Worm (Caenorhabditis elegans) whole organism, L4 larva: ENCODE data around the gene tsp-2.

Experiments
- F26F4.8 ChIP-seq: fragments of 200-800 bp; sonication (Bioruptor generic); conservative IDR thresholded peaks from 2 replicates; pipeline ENCODE4 v1.3.6; 2022; ENCODE audit warnings: missing genetic modification characterization, missing compliant biosample characterization
- T26A8.4 ChIP-seq: fragments of 200-800 bp; sonication (Bioruptor generic); IDR thresholded peaks from 2 replicates; pipeline ENCODE4 v1.3.6; 2022; ENCODE audit warnings: missing genetic modification characterization, missing compliant biosample characterization
- Y48G9A.11 ChIP-seq: fragments of 200-800 bp; sonication (Bioruptor generic); IDR thresholded peaks from 2 replicates; pipeline ENCODE4 v1.3.6; 2022; ENCODE audit warnings: missing genetic modification reagents, missing genetic modification characterization, missing compliant biosample characterization
- ZK337.2 ChIP-seq: fragments of 200-800 bp; sonication (Bioruptor generic); IDR thresholded peaks from 2 replicates; pipeline ENCODE4 v1.3.6; 2022; ENCODE audit warnings: missing genetic modification reagents, missing genetic modification characterization, missing compliant biosample characterization
- aha-1 ChIP-seq: fragments of 150-350 bp; peaks from one replicate; lab custom pipeline; 2014; ENCODE audit warnings: missing biosample characterization, missing genetic modification characterization
- ceh-32 ChIP-seq: sonication (generic microtip); optimal IDR thresholded peaks from 2 replicates; lab custom pipeline; 2016; ENCODE audit warnings: mild to moderate bottlenecking, missing genetic modification characterization, missing compliant biosample characterization; ENCODE audit not compliant: poor library complexity
- ceh-62 ChIP-seq: sonication (generic microtip); optimal IDR thresholded peaks from 2 replicates; lab custom pipeline; 2017; ENCODE audit warnings: missing biosample characterization, missing genetic modification characterization
- cey-2 ChIP-seq: sonication (generic microtip); optimal IDR thresholded peaks from 3 replicates; lab custom pipeline; 2017; ENCODE audit warnings: missing genetic modification characterization, mild to moderate bottlenecking, missing compliant biosample characterization, antibody characterized with exemption, borderline replicate concordance; ENCODE audit not compliant: insufficient read depth
- ctbp-1 ChIP-seq: fragments of 200-800 bp; sonication (Bioruptor generic); IDR thresholded peaks from 2 replicates; pipeline ENCODE4 v1.3.6; 2022; ENCODE audit warnings: missing genetic modification reagents, missing genetic modification characterization, missing compliant biosample characterization
- daf-12 ChIP-seq: fragments of 150-350 bp; optimal IDR thresholded peaks from 2 replicates; lab custom pipeline; 2014; ENCODE audit warnings: missing biosample characterization, missing genetic modification reagents, missing genetic modification characterization
- egl-27 ChIP-seq: sonication (generic microtip); optimal IDR thresholded peaks from 3 replicates; lab custom pipeline; 2017; ENCODE audit warnings: missing biosample characterization, missing genetic modification reagents, missing genetic modification characterization
- egl-43 ChIP-seq: fragments of 200-800 bp; sonication (Bioruptor generic); IDR thresholded peaks from 2 replicates; pipeline ENCODE4 v1.3.6; 2022; ENCODE audit warnings: missing genetic modification reagents, missing genetic modification characterization, missing compliant biosample characterization
- fos-1 ChIP-seq: fragments of 150-350 bp; optimal IDR thresholded peaks from 2 replicates; lab custom pipeline; 2014; ENCODE audit warnings: missing biosample characterization, missing genetic modification characterization
- hif-1 ChIP-seq, 2 experiments: sonication (generic microtip); optimal IDR thresholded peaks; 2 replicates each; lab custom pipeline; 2016 to 2017; ENCODE audit warnings: missing compliant biosample characterization in 2 of 2, missing genetic modification characterization in 2 of 2, missing genetic modification reagents in 2 of 2, missing genotype in 2 of 2, mild to moderate bottlenecking in 1 of 2
- hlh-11 ChIP-seq: fragments of 200-800 bp; sonication (Bioruptor generic); optimal IDR thresholded peaks from 2 replicates; lab custom pipeline; 2018; ENCODE audit warnings: mild to moderate bottlenecking, missing genetic modification characterization, missing compliant biosample characterization
- hlh-30 ChIP-seq: sonication (generic microtip); optimal IDR thresholded peaks from 2 replicates; lab custom pipeline; 2017; ENCODE audit warnings: antibody characterized with exemption, mild to moderate bottlenecking, missing genetic modification characterization, missing compliant biosample characterization; ENCODE audit not compliant: insufficient read depth
- lim-7 ChIP-seq: fragments of 200-800 bp; sonication (Bioruptor generic); IDR thresholded peaks from 2 replicates; pipeline ENCODE4 v1.3.6; 2022; ENCODE audit warnings: missing genetic modification characterization, missing compliant biosample characterization
- lin-1 ChIP-seq: fragments of 200-800 bp; sonication (Bioruptor generic); IDR thresholded peaks from 2 replicates; pipeline ENCODE4 v1.3.6; 2022; ENCODE audit warnings: missing genetic modification reagents, missing genetic modification characterization, missing compliant biosample characterization
- madf-5 ChIP-seq, 2 experiments: fragments of 200-800 bp; sonication (Bioruptor generic); IDR thresholded peaks; 2 replicates each; pipeline ENCODE4 v1.3.6; 2022; ENCODE audit warnings: missing compliant biosample characterization in 2 of 2, missing genetic modification characterization in 2 of 2
- madf-9 ChIP-seq: fragments of 200-800 bp; sonication (Bioruptor generic); conservative IDR thresholded peaks from 2 replicates; pipeline ENCODE4 v1.3.6; 2022; ENCODE audit warnings: missing genetic modification reagents, missing genetic modification characterization, missing compliant biosample characterization
- mdl-1 ChIP-seq, 2 experiments: fragments of 150-350 bp in 1 of 2; sonication (generic microtip) in 1 of 2; optimal IDR thresholded peaks; 2 replicates each; lab custom pipeline; 2014 to 2017; ENCODE audit warnings: missing biosample characterization in 2 of 2, missing genetic modification characterization in 2 of 2
- mes-2 ChIP-seq: sonication (generic microtip); optimal IDR thresholded peaks from 2 replicates; lab custom pipeline; 2016; ENCODE audit warnings: missing genotype, mild to moderate bottlenecking, missing genetic modification characterization, missing compliant biosample characterization; ENCODE audit not compliant: poor library complexity, severe bottlenecking
- mxl-2 ChIP-seq: fragments of 200-800 bp; sonication (Bioruptor generic); conservative IDR thresholded peaks from 2 replicates; pipeline ENCODE4 v1.3.6; 2022; ENCODE audit warnings: missing genetic modification reagents, missing genetic modification characterization, missing compliant biosample characterization
- mxl-3 ChIP-seq: fragments of 200-800 bp; sonication (Bioruptor generic); optimal IDR thresholded peaks from 2 replicates; lab custom pipeline; 2018; ENCODE audit warnings: mild to moderate bottlenecking, missing genetic modification characterization, missing compliant biosample characterization
- nhr-10 ChIP-seq: fragments of 150-350 bp; optimal IDR thresholded peaks from 2 replicates; lab custom pipeline; 2014; ENCODE audit warnings: missing biosample characterization, missing genetic modification characterization
- nhr-11 ChIP-seq: fragments of 150-350 bp; optimal IDR thresholded peaks from 2 replicates; lab custom pipeline; 2014; ENCODE audit warnings: missing biosample characterization, missing genetic modification characterization
- pha-4 ChIP-seq, 2 experiments: fragments of 150-350 bp in 1 of 2; fragments of 200-800 bp in 1 of 2; sonication (Bioruptor generic) in 1 of 2; IDR thresholded peaks in 1 of 2; optimal IDR thresholded peaks in 1 of 2; 2 replicates each; pipeline versions ENCODE4 v1.3.6 to Lab custom; 2014 to 2022; ENCODE audit warnings: missing genetic modification characterization in 2 of 2, missing genetic modification reagents in 2 of 2, missing biosample characterization in 1 of 2, missing compliant biosample characterization in 1 of 2
- skn-1 ChIP-seq: fragments of 150-350 bp; optimal IDR thresholded peaks from 2 replicates; lab custom pipeline; 2014; ENCODE audit warnings: missing biosample characterization, missing genetic modification characterization
- snpc-4 ChIP-seq: fragments of 150-350 bp; optimal IDR thresholded peaks from 2 replicates; lab custom pipeline; 2014; ENCODE audit warnings: missing biosample characterization, missing genetic modification characterization
- spr-1 ChIP-seq: sonication (generic microtip); optimal IDR thresholded peaks from 2 replicates; lab custom pipeline; 2016; ENCODE audit warnings: mild to moderate bottlenecking, missing genetic modification characterization, missing compliant biosample characterization
- tag-97 ChIP-seq: fragments of 200-800 bp; sonication (Bioruptor generic); IDR thresholded peaks from 2 replicates; pipeline ENCODE4 v1.3.6; 2022; ENCODE audit warnings: missing genetic modification characterization, missing compliant biosample characterization
- tra-1 ChIP-seq: fragments of 200-800 bp; sonication (Bioruptor generic); IDR thresholded peaks from 2 replicates; pipeline ENCODE4 v1.3.6; 2022; ENCODE audit warnings: missing genetic modification reagents, missing genetic modification characterization, missing compliant biosample characterization
- unc-130 ChIP-seq: sonication (generic microtip); optimal IDR thresholded peaks from 2 replicates; lab custom pipeline; 2016; ENCODE audit warnings: missing genetic modification reagents, missing genetic modification characterization, missing compliant biosample characterization
- unc-62 ChIP-seq, 3 experiments: fragments of 150-350 bp in 1 of 3; sonication (generic microtip); optimal IDR thresholded peaks in 2 of 3; peaks in 1 of 3; 1 replicate in 1 of 3; 2 replicates in 2 of 3; lab custom pipeline; 2014 to 2017; ENCODE audit warnings: missing biosample characterization in 3 of 3, missing genetic modification characterization in 3 of 3, missing genetic modification reagents in 3 of 3, missing genotype in 1 of 3
- zag-1 ChIP-seq: fragments of 150-350 bp; optimal IDR thresholded peaks from 2 replicates; lab custom pipeline; 2014; ENCODE audit warnings: missing biosample characterization, missing genetic modification characterization
- zfp-3 ChIP-seq: fragments of 200-800 bp; sonication (Bioruptor generic); conservative IDR thresholded peaks from 2 replicates; pipeline ENCODE4 v1.3.6; 2022; ENCODE audit warnings: missing genetic modification reagents, missing genetic modification characterization, missing compliant biosample characterization
- zip-11 ChIP-seq: fragments of 200-800 bp; sonication (Bioruptor generic); IDR thresholded peaks from 2 replicates; pipeline ENCODE4 v1.3.6; 2022; ENCODE audit warnings: missing genetic modification characterization, missing compliant biosample characterization
- zip-2 ChIP-seq: fragments of 150-350 bp; optimal IDR thresholded peaks from 2 replicates; lab custom pipeline; 2014; ENCODE audit warnings: missing biosample characterization, missing genetic modification characterization

The tsp-2 gene

ce11 chrIII:8201117-8201516 lies 36.6 kb downstream of the tsp-2 start, which contains the start of gene unc-36:
Gene unc-36 (minus strand): TSS chrIII:8201217.
- TF ChIP-seq zip-2 (tag; lab: Kevin White, UChicago) (no peak), zfp-3 (GFP tag; lab: Robert Waterston, UW) (no peak), mes-2 (tag; lab: Kevin White, UChicago) (no peak), lin-1 (GFP tag; lab: Robert Waterston, UW) (no peak), unc-130 (no peak), egl-27 (tag; lab: Kevin White, UChicago) (no peak), cey-2 (tag; lab: Kevin White, UChicago) (no peak), madf-9 (GFP tag; lab: Robert Waterston, UW) (no peak), ZK337.2 (no peak), mxl-3 (GFP tag; lab: Kevin White, UChicago) (no peak), lim-7 (GFP tag; lab: Robert Waterston, UW) (no peak), hlh-30 (no peak), tag-97 (GFP tag; lab: Robert Waterston, UW) (no peak), snpc-4 (tag; lab: Kevin White, UChicago) (no peak)

- TF ChIP-seq Y48G9A.11 (GFP tag; lab: Robert Waterston, UW): no peak
- TF ChIP-seq F26F4.8 (GFP tag; lab: Robert Waterston, UW): no peak
- peak; percentile 49 for TF ChIP-seq aha-1
- no peak for TF ChIP-seq hif-1 (tag; optimal IDR thresholded peaks at IDR 0.05; lab: Kevin White, UChicago)
- TF ChIP-seq unc-62 (GFP tag; optimal IDR thresholded peaks at IDR 0.05 in 1 of 2; lab: Kevin White, UChicago): peak in 1 of 2 experiments; percentile 93
- no peak for TF ChIP-seq unc-62 (tag; optimal IDR thresholded peaks at IDR 0.05; lab: Kevin White, UChicago)
- no peak for TF ChIP-seq madf-5 (GFP tag; IDR thresholded peaks at IDR 0.05; lab: Robert Waterston, UW)
- TF ChIP-seq, all 104 proteins: peak for 2
Measured at ce11 chrIII:8199060-8199459, 38.7 kb downstream of the tsp-2 start.

- no peak for TF ChIP-seq unc-62 (GFP tag; optimal IDR thresholded peaks at IDR 0.05 in 1 of 2; lab: Kevin White, UChicago)
- no peak for TF ChIP-seq unc-62 (tag; optimal IDR thresholded peaks at IDR 0.05; lab: Kevin White, UChicago)
- TF ChIP-seq daf-12 (tag; lab: Kevin White, UChicago): no peak
- no peak for TF ChIP-seq snpc-4 (tag; lab: Kevin White, UChicago)
- TF ChIP-seq tra-1 (GFP tag; lab: Robert Waterston, UW): no peak
- TF ChIP-seq skn-1 (tag; lab: Kevin White, UChicago): no peak
- no peak for TF ChIP-seq hlh-11 (tag; lab: Kevin White, UChicago)
- no peak for TF ChIP-seq ctbp-1 (GFP tag; lab: Robert Waterston, UW)
- no peak for TF ChIP-seq fos-1 (tag; lab: Kevin White, UChicago)
- TF ChIP-seq zip-2 (tag; lab: Kevin White, UChicago): no peak
- TF ChIP-seq ceh-62 (tag; lab: Kevin White, UChicago): no peak
Measured at ce11 chrIII:8191695-8192094, 46.0 kb downstream of the tsp-2 start, which contains the start of gene C50C3.1. Gene C50C3.1 (plus strand): TSS chrIII:8191995.

- TF ChIP-seq zip-11 (GFP tag; lab: Robert Waterston, UW) (no peak), nhr-10 (tag; lab: Kevin White, UChicago) (no peak), unc-62 (GFP tag; optimal IDR thresholded peaks at IDR 0.05 in 1 of 2; lab: Kevin White, UChicago) (no peak), unc-62 (tag; optimal IDR thresholded peaks at IDR 0.05; lab: Kevin White, UChicago) (no peak), pha-4 (GFP tag; IDR thresholded peaks at IDR 0.05; lab: Robert Waterston, UW) (no peak), pha-4 (tag; optimal IDR thresholded peaks at IDR 0.05; lab: Kevin White, UChicago) (no peak), zag-1 (tag; lab: Kevin White, UChicago) (no peak), ceh-32 (tag; lab: Kevin White, UChicago) (no peak), Y48G9A.11 (GFP tag; lab: Robert Waterston, UW) (no peak), egl-43 (GFP tag; lab: Robert Waterston, UW) (no peak), spr-1 (tag; lab: Kevin White, UChicago) (no peak), ceh-62 (tag; lab: Kevin White, UChicago) (no peak), zip-2 (tag; lab: Kevin White, UChicago) (no peak), madf-5 (GFP tag; IDR thresholded peaks at IDR 0.05; lab: Robert Waterston, UW) (no peak), nhr-11 (no peak), lin-1 (GFP tag; lab: Robert Waterston, UW) (no peak), T26A8.4 (GFP tag; lab: Robert Waterston, UW) (no peak), mxl-2 (no peak), fos-1 (tag; lab: Kevin White, UChicago) (no peak), mdl-1 (tag; optimal IDR thresholded peaks at IDR 0.05; lab: Kevin White, UChicago) (no peak)
Measured at ce11 chrIII:8190505-8190904, 47.2 kb downstream of the tsp-2 start, which contains the start of gene C50C3.19. Gene C50C3.19 (plus strand): TSS chrIII:8190805.
